Worm (Caenorhabditis elegans) whole organism, L1 larva: ENCODE data around the gene C51E3.6.

Experiments used
- C34B4.2 ChIP-seq: sonication (generic microtip); optimal IDR thresholded peaks from 2 replicates; lab custom pipeline; 2017; ENCODE audit warnings: mild to moderate bottlenecking, missing genetic modification characterization, missing compliant biosample characterization
- F16B12.6 ChIP-seq: fragments of 150-350 bp; optimal IDR thresholded peaks from 2 replicates; lab custom pipeline; 2014; ENCODE audit warnings: missing biosample characterization, missing genetic modification characterization
- Y116A8C.19 ChIP-seq: sonication (generic microtip); optimal IDR thresholded peaks from 2 replicates; lab custom pipeline; 2016; ENCODE audit warnings: missing compliant biosample characterization, missing genetic modification characterization, borderline replicate concordance
- aha-1 ChIP-seq: fragments of 150-350 bp; optimal IDR thresholded peaks from 2 replicates; lab custom pipeline; 2014; ENCODE audit warnings: missing biosample characterization, missing genetic modification characterization
- alr-1 ChIP-seq: fragments of 200-800 bp; sonication (Bioruptor generic); optimal IDR thresholded peaks from 2 replicates; lab custom pipeline; 2018; ENCODE audit warnings: borderline replicate concordance, mild to moderate bottlenecking, missing genetic modification characterization, missing compliant biosample characterization
- blmp-1 ChIP-seq: fragments of 150-350 bp; optimal IDR thresholded peaks from 2 replicates; lab custom pipeline; 2014; ENCODE audit warnings: missing biosample characterization, missing genetic modification characterization
- ceh-8 ChIP-seq: fragments of 200-800 bp; sonication (Bioruptor generic); optimal IDR thresholded peaks from 2 replicates; lab custom pipeline; 2018; ENCODE audit warnings: mild to moderate bottlenecking, missing genetic modification characterization, moderate library complexity, missing compliant biosample characterization
- ceh-82 ChIP-seq, 3 experiments: fragments of 150-350 bp in 1 of 3; sonication (generic microtip) in 2 of 3; optimal IDR thresholded peaks; 2 replicates each; lab custom pipeline; 2014 to 2017; ENCODE audit warnings: missing biosample characterization in 3 of 3, missing genetic modification characterization in 3 of 3
- ceh-90 ChIP-seq: sonication (generic microtip); optimal IDR thresholded peaks from 2 replicates; lab custom pipeline; 2016; ENCODE audit warnings: missing genetic modification characterization, missing compliant biosample characterization
- dpl-1 ChIP-seq, 3 experiments: fragments of 150-350 bp in 2 of 3; sonication (generic microtip) in 1 of 3; optimal IDR thresholded peaks; 2 replicates each; lab custom pipeline; 2014 to 2017; ENCODE audit warnings: missing biosample characterization in 3 of 3, missing genetic modification characterization in 3 of 3, missing genetic modification reagents in 3 of 3
- dsc-1 ChIP-seq: sonication (generic microtip); optimal IDR thresholded peaks from 2 replicates; lab custom pipeline; 2016; ENCODE audit warnings: mild to moderate bottlenecking, missing genetic modification characterization, missing compliant biosample characterization
- efl-3 ChIP-seq: fragments of 200-800 bp; sonication (Bioruptor generic); optimal IDR thresholded peaks from 2 replicates; lab custom pipeline; 2018; ENCODE audit warnings: mild to moderate bottlenecking, missing genetic modification characterization, missing compliant biosample characterization
- egl-13 ChIP-seq: sonication (generic microtip); optimal IDR thresholded peaks from 2 replicates; lab custom pipeline; 2016; ENCODE audit warnings: missing genotype, missing genetic modification reagents, missing genetic modification characterization, missing compliant biosample characterization
- egl-27 ChIP-seq, 2 experiments: fragments of 150-350 bp in 1 of 2; sonication (generic microtip); optimal IDR thresholded peaks; 3 replicates each; lab custom pipeline; 2017 to 2018; ENCODE audit warnings: missing biosample characterization in 2 of 2, missing genetic modification characterization in 2 of 2, missing genetic modification reagents in 2 of 2
- ets-5 ChIP-seq: fragments of 200-800 bp; sonication (Bioruptor generic); IDR thresholded peaks from 2 replicates; pipeline ENCODE4 v1.3.6; 2022; ENCODE audit warnings: missing genetic modification characterization, missing compliant biosample characterization
- fkh-10 ChIP-seq: sonication (generic microtip); optimal IDR thresholded peaks from 2 replicates; lab custom pipeline; 2017; ENCODE audit warnings: missing biosample characterization, missing genetic modification reagents, missing genetic modification characterization
- fkh-8 ChIP-seq: sonication (generic microtip); optimal IDR thresholded peaks from 2 replicates; lab custom pipeline; 2016; ENCODE audit warnings: mild to moderate bottlenecking, missing genetic modification characterization, missing compliant biosample characterization
- fos-1 ChIP-seq: fragments of 150-350 bp; optimal IDR thresholded peaks from 2 replicates; lab custom pipeline; 2014; ENCODE audit warnings: missing biosample characterization, missing genetic modification characterization
- grh-1 ChIP-seq: fragments of 200-800 bp; sonication (Bioruptor generic); IDR thresholded peaks from 2 replicates; pipeline ENCODE4 v1.3.6; 2022; ENCODE audit warnings: missing genetic modification reagents, missing genetic modification characterization, missing compliant biosample characterization
- hlh-4 ChIP-seq: sonication (generic microtip); optimal IDR thresholded peaks from 2 replicates; lab custom pipeline; 2016; ENCODE audit warnings: mild to moderate bottlenecking, missing genetic modification characterization, missing compliant biosample characterization
- hpl-2 ChIP-seq: fragments of 150-350 bp; optimal IDR thresholded peaks from 2 replicates; lab custom pipeline; 2014; ENCODE audit warnings: missing biosample characterization, missing genetic modification reagents, missing genetic modification characterization
- isw-1 ChIP-seq: fragments of 200-800 bp; sonication (Bioruptor generic); IDR thresholded peaks from 2 replicates; pipeline ENCODE4 v1.3.6; 2022; ENCODE audit warnings: missing genetic modification characterization, missing compliant biosample characterization
- jun-1 ChIP-seq: fragments of 150-350 bp; optimal IDR thresholded peaks from 2 replicates; lab custom pipeline; 2014; ENCODE audit warnings: missing biosample characterization, missing genetic modification reagents, missing genetic modification characterization
- lin-13 ChIP-seq: fragments of 150-350 bp; optimal IDR thresholded peaks from 2 replicates; lab custom pipeline; 2014; ENCODE audit warnings: missing biosample characterization, missing genetic modification reagents, missing genetic modification characterization
- lin-35 ChIP-seq, 2 experiments: fragments of 150-350 bp; optimal IDR thresholded peaks; 2 replicates each; lab custom pipeline; 2014; ENCODE audit warnings: missing biosample characterization in 2 of 2, missing genetic modification characterization in 2 of 2, missing genetic modification reagents in 2 of 2
- lin-39 ChIP-seq: fragments of 150-350 bp; optimal IDR thresholded peaks from 2 replicates; lab custom pipeline; 2014; ENCODE audit warnings: missing biosample characterization, missing genetic modification reagents, missing genetic modification characterization
- lir-3 ChIP-seq: sonication (generic microtip); optimal IDR thresholded peaks from 2 replicates; lab custom pipeline; 2016; ENCODE audit warnings: mild to moderate bottlenecking, missing genetic modification characterization, moderate library complexity, missing compliant biosample characterization; ENCODE audit not compliant: poor library complexity
- mab-9 ChIP-seq: fragments of 200-800 bp; sonication (Bioruptor generic); IDR thresholded peaks from 2 replicates; pipeline ENCODE4 v1.3.6; 2022; ENCODE audit warnings: missing genetic modification reagents, missing genetic modification characterization, missing compliant biosample characterization
- mdl-1 ChIP-seq, 2 experiments: fragments of 150-350 bp; optimal IDR thresholded peaks; 2 replicates each; lab custom pipeline; 2014 to 2017; ENCODE audit warnings: missing biosample characterization in 2 of 2, missing genetic modification characterization in 2 of 2, inconsistent platforms in 1 of 2
- mef-2 ChIP-seq: fragments of 150-350 bp; optimal IDR thresholded peaks from 2 replicates; lab custom pipeline; 2014; ENCODE audit warnings: missing biosample characterization, missing genetic modification characterization
- mep-1 ChIP-seq: fragments of 150-350 bp; optimal IDR thresholded peaks from 2 replicates; lab custom pipeline; 2014; ENCODE audit warnings: missing biosample characterization, missing genetic modification characterization
- nhr-11 ChIP-seq: fragments of 150-350 bp; optimal IDR thresholded peaks from 2 replicates; lab custom pipeline; 2014; ENCODE audit warnings: missing biosample characterization, missing genetic modification characterization
- nhr-12 ChIP-seq: sonication (generic microtip); optimal IDR thresholded peaks from 2 replicates; lab custom pipeline; 2017; ENCODE audit warnings: missing biosample characterization, missing genetic modification characterization
- nhr-20 ChIP-seq: sonication (generic microtip); optimal IDR thresholded peaks from 2 replicates; lab custom pipeline; 2016; ENCODE audit warnings: mild to moderate bottlenecking, missing genetic modification characterization, missing compliant biosample characterization
- nhr-237 ChIP-seq: fragments of 150-350 bp; optimal IDR thresholded peaks from 2 replicates; lab custom pipeline; 2014; ENCODE audit warnings: missing biosample characterization, missing genetic modification characterization
- nhr-28 ChIP-seq: fragments of 150-350 bp; optimal IDR thresholded peaks from 2 replicates; lab custom pipeline; 2014; ENCODE audit warnings: missing biosample characterization, missing genetic modification characterization
- nhr-47 ChIP-seq: sonication (generic microtip); optimal IDR thresholded peaks from 2 replicates; lab custom pipeline; 2016; ENCODE audit warnings: mild to moderate bottlenecking, missing genetic modification characterization, moderate library complexity, missing compliant biosample characterization
- nhr-76 ChIP-seq: sonication (generic microtip); optimal IDR thresholded peaks from 2 replicates; lab custom pipeline; 2017; ENCODE audit warnings: missing biosample characterization, missing genetic modification characterization
- nhr-77 ChIP-seq: fragments of 150-350 bp; optimal IDR thresholded peaks from 2 replicates; lab custom pipeline; 2014; ENCODE audit warnings: missing biosample characterization, missing genetic modification characterization
- nhr-84 ChIP-seq: sonication (generic microtip); optimal IDR thresholded peaks from 2 replicates; lab custom pipeline; 2017; ENCODE audit warnings: missing biosample characterization, missing genetic modification characterization
- nhr-85 ChIP-seq: sonication (generic microtip); peaks from one replicate; lab custom pipeline; 2016; ENCODE audit warnings: missing genetic modification characterization, inconsistent platforms, missing compliant biosample characterization
- pax-3 ChIP-seq: fragments of 200-800 bp; sonication (Bioruptor generic); optimal IDR thresholded peaks from 2 replicates; lab custom pipeline; 2018; ENCODE audit warnings: mild to moderate bottlenecking, missing genetic modification characterization, moderate library complexity, missing compliant biosample characterization
- pqm-1 ChIP-seq: sonication (generic microtip); optimal IDR thresholded peaks from 3 replicates; lab custom pipeline; 2017; ENCODE audit warnings: missing biosample characterization, missing genetic modification characterization
- rnt-1 ChIP-seq: sonication (generic microtip); optimal IDR thresholded peaks from 2 replicates; lab custom pipeline; 2016; ENCODE audit warnings: mild to moderate bottlenecking, missing genetic modification characterization, moderate library complexity, missing compliant biosample characterization
- skn-1 ChIP-seq: fragments of 150-350 bp; optimal IDR thresholded peaks from 2 replicates; lab custom pipeline; 2014; ENCODE audit warnings: missing biosample characterization, missing genetic modification characterization
- sox-4 ChIP-seq: sonication (generic microtip); optimal IDR thresholded peaks from 2 replicates; lab custom pipeline; 2016; ENCODE audit warnings: missing genetic modification characterization, missing compliant biosample characterization
- sptf-1 ChIP-seq: fragments of 150-350 bp; optimal IDR thresholded peaks from 2 replicates; lab custom pipeline; 2014; ENCODE audit warnings: missing biosample characterization, missing genetic modification characterization
- swsn-7 ChIP-seq: sonication (generic microtip); optimal IDR thresholded peaks from 2 replicates; lab custom pipeline; 2016; ENCODE audit warnings: missing genetic modification characterization, missing compliant biosample characterization
- tbx-2 ChIP-seq: sonication (generic microtip); optimal IDR thresholded peaks from 2 replicates; lab custom pipeline; 2016; ENCODE audit warnings: missing genetic modification characterization, missing compliant biosample characterization
- tlp-1 ChIP-seq: fragments of 150-350 bp; optimal IDR thresholded peaks from 2 replicates; lab custom pipeline; 2014; ENCODE audit warnings: missing biosample characterization, missing genetic modification characterization
- unc-30 ChIP-seq: sonication (generic microtip); optimal IDR thresholded peaks from 2 replicates; lab custom pipeline; 2017; ENCODE audit warnings: missing biosample characterization, missing genetic modification characterization
- unc-62 ChIP-seq: fragments of 150-350 bp; optimal IDR thresholded peaks from 2 replicates; lab custom pipeline; 2014; ENCODE audit warnings: missing biosample characterization, missing genetic modification reagents, missing genetic modification characterization
- unc-86 ChIP-seq: sonication (generic microtip); optimal IDR thresholded peaks from 2 replicates; lab custom pipeline; 2016; ENCODE audit warnings: missing genetic modification characterization, missing compliant biosample characterization
- ztf-4 ChIP-seq: fragments of 150-350 bp; optimal IDR thresholded peaks from 2 replicates; lab custom pipeline; 2014; ENCODE audit warnings: missing biosample characterization, missing genetic modification characterization

The C51E3.6 gene

DNA sequence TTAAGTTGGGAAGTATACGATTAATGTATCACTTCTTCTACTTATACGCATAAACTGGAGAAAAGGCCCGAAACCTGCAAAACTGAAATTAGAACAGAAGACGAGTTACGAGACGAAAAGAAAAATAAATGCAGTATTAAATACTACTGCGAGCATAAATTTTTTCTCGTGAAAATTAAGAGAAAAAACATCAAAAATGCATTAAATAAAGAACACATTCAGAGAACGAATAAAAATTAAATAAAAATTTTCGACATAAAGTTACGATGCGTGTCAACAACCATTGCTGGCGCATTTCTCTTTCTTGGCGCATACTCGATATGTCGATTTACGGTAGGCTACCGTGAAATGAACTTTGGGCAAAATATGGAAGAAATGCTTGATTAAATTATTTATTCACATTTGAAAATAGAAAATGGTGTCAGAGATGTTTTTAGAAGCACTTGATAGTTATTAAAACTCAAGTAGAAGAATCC is 38.6 kb upstream of the C51E3.6 start, which contains the start of the genes ZK856.19 and ZK856.11 (continued):
- TF ChIP-seq ztf-4 = no peak
- no peak for TF ChIP-seq egl-27 (tag; optimal IDR thresholded peaks at IDR 0.05; lab: Kevin White, UChicago)
- peak; percentile 27 for TF ChIP-seq fos-1 (tag; lab: Kevin White, UChicago)
- TF ChIP-seq lir-3 = peak; percentile 50
- peak; percentile 37 for TF ChIP-seq lin-39
- no peak for TF ChIP-seq sptf-1 (tag; lab: Kevin White, UChicago)
- TF ChIP-seq skn-1 (tag; lab: Kevin White, UChicago) = peak; percentile 37
- TF ChIP-seq unc-86 (tag; lab: Kevin White, UChicago) = peak; percentile 54
- no peak for TF ChIP-seq tlp-1
- TF ChIP-seq dsc-1 = peak; percentile 69
- TF ChIP-seq nhr-47 (tag; lab: Kevin White, UChicago) = peak; percentile 83
- TF ChIP-seq ceh-82 (tag; optimal IDR thresholded peaks at IDR 0.05; lab: Kevin White, UChicago) = peak; percentile 21 to 47 (median 40)
- TF ChIP-seq lin-35 (GFP tag; optimal IDR thresholded peaks at IDR 0.05; lab: Kevin White, UChicago) = peak; percentile 70 to 75
- peak; percentile 88 for TF ChIP-seq mep-1 (tag; lab: Kevin White, UChicago)
- no peak for TF ChIP-seq fkh-8 (tag; lab: Kevin White, UChicago)
- TF ChIP-seq C34B4.2 (tag; lab: Kevin White, UChicago) = no peak
- peak; percentile 0 for TF ChIP-seq sox-4
- TF ChIP-seq unc-62 (GFP tag; lab: Kevin White, UChicago) = no peak
- no peak for TF ChIP-seq jun-1 (tag; lab: Kevin White, UChicago)
- TF ChIP-seq nhr-237 (tag; lab: Kevin White, UChicago) = no peak
- peak; percentile 24 for TF ChIP-seq nhr-77
- TF ChIP-seq grh-1 (GFP tag; lab: Robert Waterston, UW) = peak; percentile 55; the same call in 1 of the 2 replicates
- TF ChIP-seq nhr-76 (tag; lab: Kevin White, UChicago) = no peak
- TF ChIP-seq swsn-7 = peak; percentile 77
- TF ChIP-seq tbx-2 = peak; percentile 78
- TF ChIP-seq aha-1 (tag; lab: Kevin White, UChicago) = no peak
- no peak for TF ChIP-seq hlh-4 (tag; lab: Kevin White, UChicago)
- TF ChIP-seq lin-13 (GFP tag; lab: Kevin White, UChicago) = peak; percentile 1
- TF ChIP-seq isw-1 (GFP tag; lab: Robert Waterston, UW) = peak; percentile 58
- no peak for TF ChIP-seq ets-5 (GFP tag; lab: Robert Waterston, UW)
- TF ChIP-seq dpl-1 (GFP tag; optimal IDR thresholded peaks at IDR 0.05; lab: Kevin White, UChicago) = peak; percentile 58 to 73 (median 72)
- no peak for TF ChIP-seq efl-3 (GFP tag; lab: Kevin White, UChicago)
- TF ChIP-seq mef-2 (tag; lab: Kevin White, UChicago) = no peak
- TF ChIP-seq nhr-12 (tag; lab: Kevin White, UChicago) = no peak
- no peak for TF ChIP-seq unc-30 (tag; lab: Kevin White, UChicago)
- no peak for TF ChIP-seq ceh-8 (GFP tag; lab: Kevin White, UChicago)
- peak; percentile 33 for TF ChIP-seq nhr-11 (tag; lab: Kevin White, UChicago)
- no peak for TF ChIP-seq mdl-1 (tag; optimal IDR thresholded peaks at IDR 0.05; lab: Kevin White, UChicago)
- peak; percentile 70 for TF ChIP-seq rnt-1 (tag; lab: Kevin White, UChicago)
- peak; percentile 76 for TF ChIP-seq blmp-1 (tag; lab: Kevin White, UChicago)
- no peak for TF ChIP-seq pqm-1 (tag; lab: Kevin White, UChicago)
- TF ChIP-seq Y116A8C.19 = no peak
- no peak for TF ChIP-seq hpl-2
- no peak for TF ChIP-seq alr-1
- no peak for TF ChIP-seq nhr-28
- no peak for TF ChIP-seq ceh-90 (tag; lab: Kevin White, UChicago)
- TF ChIP-seq mab-9 (GFP tag; lab: Robert Waterston, UW) = no peak
- TF ChIP-seq nhr-20 (tag; lab: Kevin White, UChicago) = peak; percentile 78
- TF ChIP-seq nhr-85 = peak; percentile 86
- TF ChIP-seq pax-3 = no peak
- no peak for TF ChIP-seq fkh-10
- no peak for TF ChIP-seq egl-13
- peak; percentile 36 for TF ChIP-seq F16B12.6 (tag; lab: Kevin White, UChicago)
- TF ChIP-seq nhr-84 (tag; lab: Kevin White, UChicago) = no peak
